Worm (Caenorhabditis elegans) whole organism, L4 larva: Measurements from ENCODE around the gene F41G3.20.
A peak's percentile ranks its signal among the peaks of the same experiment; 100 is the strongest.

ENCODE experiments used
- D1046.2 ChIP-seq: fragments of 200-800 bp; sonication (Bioruptor generic); IDR thresholded peaks from 2 replicates; pipeline ENCODE4 v1.3.6; 2022; ENCODE audit warnings: missing genetic modification characterization, missing compliant biosample characterization
- F49E8.2 ChIP-seq: sonication (generic microtip); optimal IDR thresholded peaks from 2 replicates; lab custom pipeline; 2016; ENCODE audit warnings: missing compliant biosample characterization, mild to moderate bottlenecking, missing genetic modification characterization, borderline replicate concordance
- R02D3.7 ChIP-seq: fragments of 150-350 bp; sonication (generic microtip); optimal IDR thresholded peaks from 3 replicates; lab custom pipeline; 2014; ENCODE audit warnings: missing biosample characterization, missing genetic modification characterization
- ZK337.2 ChIP-seq: fragments of 200-800 bp; sonication (Bioruptor generic); IDR thresholded peaks from 2 replicates; pipeline ENCODE4 v1.3.6; 2022; ENCODE audit warnings: missing genetic modification reagents, missing genetic modification characterization, missing compliant biosample characterization
- ama-1 ChIP-seq: fragments of 150-350 bp; optimal IDR thresholded peaks from 2 replicates; lab custom pipeline; 2014; ENCODE audit warnings: inconsistent platforms, mixed read lengths
- arid-1 ChIP-seq: fragments of 200-800 bp; sonication (Bioruptor generic); conservative IDR thresholded peaks from 2 replicates; pipeline ENCODE4 v1.3.6; 2022; ENCODE audit warnings: missing genetic modification reagents, missing genetic modification characterization, missing compliant biosample characterization
- attf-4 ChIP-seq: sonication (generic microtip); optimal IDR thresholded peaks from 3 replicates; lab custom pipeline; 2017; ENCODE audit warnings: missing biosample characterization, missing genetic modification characterization
- ceh-32 ChIP-seq: sonication (generic microtip); optimal IDR thresholded peaks from 2 replicates; lab custom pipeline; 2016; ENCODE audit warnings: mild to moderate bottlenecking, missing genetic modification characterization, missing compliant biosample characterization; ENCODE audit not compliant: poor library complexity
- ceh-62 ChIP-seq: sonication (generic microtip); optimal IDR thresholded peaks from 2 replicates; lab custom pipeline; 2017; ENCODE audit warnings: missing biosample characterization, missing genetic modification characterization
- ces-1 ChIP-seq: fragments of 150-350 bp; sonication (generic microtip); optimal IDR thresholded peaks from 4 replicates; lab custom pipeline; 2014; ENCODE audit warnings: missing biosample characterization, missing genetic modification reagents, missing genetic modification characterization
- ctbp-1 ChIP-seq: fragments of 200-800 bp; sonication (Bioruptor generic); IDR thresholded peaks from 2 replicates; pipeline ENCODE4 v1.3.6; 2022; ENCODE audit warnings: missing genetic modification reagents, missing genetic modification characterization, missing compliant biosample characterization
- daf-12 ChIP-seq: fragments of 150-350 bp; optimal IDR thresholded peaks from 2 replicates; lab custom pipeline; 2014; ENCODE audit warnings: missing biosample characterization, missing genetic modification reagents, missing genetic modification characterization
- daf-16 ChIP-seq, 3 experiments: sonication (generic microtip); optimal IDR thresholded peaks; 2 replicates each; lab custom pipeline; 2016 to 2017; ENCODE audit warnings: missing genetic modification characterization in 3 of 3, missing genetic modification reagents in 3 of 3, mild to moderate bottlenecking in 2 of 3, missing compliant biosample characterization in 2 of 3, missing biosample characterization in 1 of 3, moderate library complexity in 1 of 3
- daf-8 ChIP-seq: fragments of 200-800 bp; sonication (Bioruptor generic); IDR thresholded peaks from 2 replicates; pipeline ENCODE4 v1.3.6; 2022; ENCODE audit warnings: missing genetic modification characterization, missing compliant biosample characterization
- dmd-9 ChIP-seq: fragments of 200-800 bp; sonication (Bioruptor generic); IDR thresholded peaks from 2 replicates; pipeline ENCODE4 v1.3.6; 2022; ENCODE audit warnings: missing genetic modification reagents, missing genetic modification characterization, missing compliant biosample characterization
- egl-27 ChIP-seq: sonication (generic microtip); optimal IDR thresholded peaks from 3 replicates; lab custom pipeline; 2017; ENCODE audit warnings: missing biosample characterization, missing genetic modification reagents, missing genetic modification characterization
- egl-43 ChIP-seq: fragments of 200-800 bp; sonication (Bioruptor generic); IDR thresholded peaks from 2 replicates; pipeline ENCODE4 v1.3.6; 2022; ENCODE audit warnings: missing genetic modification reagents, missing genetic modification characterization, missing compliant biosample characterization
- fkh-10 ChIP-seq: fragments of 150-350 bp; optimal IDR thresholded peaks from 2 replicates; lab custom pipeline; 2014; ENCODE audit warnings: missing biosample characterization, missing genetic modification reagents, missing genetic modification characterization
- hlh-11 ChIP-seq: fragments of 200-800 bp; sonication (Bioruptor generic); optimal IDR thresholded peaks from 2 replicates; lab custom pipeline; 2018; ENCODE audit warnings: mild to moderate bottlenecking, missing genetic modification characterization, missing compliant biosample characterization
- hmg-1.1 ChIP-seq: fragments of 200-800 bp; sonication (Bioruptor generic); IDR thresholded peaks from 2 replicates; pipeline ENCODE4 v1.3.6; 2022; ENCODE audit warnings: missing genetic modification reagents, missing genetic modification characterization, missing compliant biosample characterization
- lin-15B ChIP-seq: fragments of 150-350 bp; sonication (generic microtip); optimal IDR thresholded peaks from 3 replicates; lab custom pipeline; 2014; ENCODE audit warnings: missing biosample characterization, missing genetic modification characterization
- lin-38 ChIP-seq: fragments of 200-800 bp; sonication (Bioruptor generic); IDR thresholded peaks from 2 replicates; pipeline ENCODE4 v1.3.6; 2022; ENCODE audit warnings: missing genetic modification reagents, missing genetic modification characterization, missing compliant biosample characterization
- lsy-2 ChIP-seq, 2 experiments: fragments of 150-350 bp in 1 of 2; sonication (generic microtip) in 1 of 2; optimal IDR thresholded peaks; 2 replicates each; lab custom pipeline; 2014 to 2017; ENCODE audit warnings: missing biosample characterization in 2 of 2, missing genetic modification characterization in 2 of 2
- mdl-1 ChIP-seq, 2 experiments: fragments of 150-350 bp in 1 of 2; sonication (generic microtip) in 1 of 2; optimal IDR thresholded peaks; 2 replicates each; lab custom pipeline; 2014 to 2017; ENCODE audit warnings: missing biosample characterization in 2 of 2, missing genetic modification characterization in 2 of 2
- mep-1 ChIP-seq: fragments of 150-350 bp; sonication (generic microtip); optimal IDR thresholded peaks from 3 replicates; lab custom pipeline; 2014; ENCODE audit warnings: missing biosample characterization, missing genetic modification characterization
- mes-2 ChIP-seq: sonication (generic microtip); optimal IDR thresholded peaks from 2 replicates; lab custom pipeline; 2016; ENCODE audit warnings: missing genotype, mild to moderate bottlenecking, missing genetic modification characterization, missing compliant biosample characterization; ENCODE audit not compliant: poor library complexity, severe bottlenecking
- nhr-102 ChIP-seq: sonication (generic microtip); optimal IDR thresholded peaks from 2 replicates; lab custom pipeline; 2016; ENCODE audit warnings: mild to moderate bottlenecking, missing genetic modification characterization, moderate library complexity, missing compliant biosample characterization
- nhr-25 ChIP-seq: sonication (generic microtip); optimal IDR thresholded peaks from 2 replicates; lab custom pipeline; 2017; ENCODE audit warnings: missing genetic modification characterization, mild to moderate bottlenecking, missing compliant biosample characterization, antibody characterized with exemption, moderate library complexity, borderline replicate concordance; ENCODE audit not compliant: insufficient read depth
- nhr-48 ChIP-seq: sonication (generic microtip); optimal IDR thresholded peaks from 2 replicates; lab custom pipeline; 2016; ENCODE audit warnings: mild to moderate bottlenecking, missing genetic modification characterization, missing compliant biosample characterization
- nhr-6 ChIP-seq: fragments of 150-350 bp; optimal IDR thresholded peaks from 2 replicates; lab custom pipeline; 2014; ENCODE audit warnings: missing biosample characterization, missing genetic modification characterization
- rbr-2 ChIP-seq: sonication (generic microtip); optimal IDR thresholded peaks from 2 replicates; lab custom pipeline; 2016; ENCODE audit warnings: missing genotype, missing genetic modification characterization, missing compliant biosample characterization
- set-16 ChIP-seq: fragments of 200-800 bp; sonication (Bioruptor generic); IDR thresholded peaks from 2 replicates; pipeline ENCODE4 v1.3.6; 2022; ENCODE audit warnings: missing genetic modification reagents, missing genetic modification characterization, missing compliant biosample characterization
- snpc-1.2 ChIP-seq: fragments of 200-800 bp; sonication (Bioruptor generic); IDR thresholded peaks from 2 replicates; pipeline ENCODE4 v1.3.6; 2022; ENCODE audit warnings: missing genetic modification reagents, missing genetic modification characterization, missing compliant biosample characterization
- snpc-4 ChIP-seq: fragments of 150-350 bp; optimal IDR thresholded peaks from 2 replicates; lab custom pipeline; 2014; ENCODE audit warnings: missing biosample characterization, missing genetic modification characterization
- spr-1 ChIP-seq: sonication (generic microtip); optimal IDR thresholded peaks from 2 replicates; lab custom pipeline; 2016; ENCODE audit warnings: mild to moderate bottlenecking, missing genetic modification characterization, missing compliant biosample characterization
- unc-130 ChIP-seq: sonication (generic microtip); optimal IDR thresholded peaks from 2 replicates; lab custom pipeline; 2016; ENCODE audit warnings: missing genetic modification reagents, missing genetic modification characterization, missing compliant biosample characterization
- unc-39 ChIP-seq: sonication (generic microtip); optimal IDR thresholded peaks from 2 replicates; lab custom pipeline; 2017; ENCODE audit warnings: missing biosample characterization, missing genetic modification characterization
- unc-62 ChIP-seq, 3 experiments: fragments of 150-350 bp in 1 of 3; sonication (generic microtip); optimal IDR thresholded peaks in 2 of 3; peaks in 1 of 3; 1 replicate in 1 of 3; 2 replicates in 2 of 3; lab custom pipeline; 2014 to 2017; ENCODE audit warnings: missing biosample characterization in 3 of 3, missing genetic modification characterization in 3 of 3, missing genetic modification reagents in 3 of 3, missing genotype in 1 of 3
- vab-7 ChIP-seq: fragments of 200-800 bp; sonication (Bioruptor generic); IDR thresholded peaks from 2 replicates; pipeline ENCODE4 v1.3.6; 2022; ENCODE audit warnings: missing genetic modification reagents, missing genetic modification characterization, missing compliant biosample characterization
- zag-1 ChIP-seq: fragments of 150-350 bp; optimal IDR thresholded peaks from 2 replicates; lab custom pipeline; 2014; ENCODE audit warnings: missing biosample characterization, missing genetic modification characterization
- zfp-3 ChIP-seq: fragments of 200-800 bp; sonication (Bioruptor generic); conservative IDR thresholded peaks from 2 replicates; pipeline ENCODE4 v1.3.6; 2022; ENCODE audit warnings: missing genetic modification reagents, missing genetic modification characterization, missing compliant biosample characterization
- zip-11 ChIP-seq: fragments of 200-800 bp; sonication (Bioruptor generic); IDR thresholded peaks from 2 replicates; pipeline ENCODE4 v1.3.6; 2022; ENCODE audit warnings: missing genetic modification characterization, missing compliant biosample characterization
- zip-2 ChIP-seq: fragments of 150-350 bp; optimal IDR thresholded peaks from 2 replicates; lab custom pipeline; 2014; ENCODE audit warnings: missing biosample characterization, missing genetic modification characterization
- ztf-11 ChIP-seq: fragments of 150-350 bp; optimal IDR thresholded peaks from 2 replicates; lab custom pipeline; 2014; ENCODE audit warnings: missing biosample characterization, missing genetic modification characterization

F41G3.20 gene

DNA sequence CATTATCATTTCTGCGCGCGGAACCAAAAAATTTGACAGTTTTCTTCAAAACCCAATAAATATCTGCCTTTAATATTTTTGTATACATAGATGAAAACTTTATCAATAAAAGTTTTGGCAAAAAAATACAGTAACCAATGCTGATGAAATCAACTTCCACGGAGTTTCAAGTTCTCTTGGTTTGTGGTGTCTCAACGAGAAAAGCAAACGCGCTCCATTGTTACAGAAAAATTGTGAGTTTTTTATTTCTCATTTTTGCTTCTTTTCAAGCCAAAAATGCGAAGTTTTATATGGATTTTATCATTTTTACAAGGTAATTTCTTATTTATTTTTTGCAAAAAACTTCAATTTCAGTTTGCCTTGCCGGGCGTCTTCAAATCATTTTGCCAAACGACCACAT, 16.2 kb downstream of the F41G3.20 start, which contains the start of gene T14B4.3 (continued):
- TF ChIP-seq zip-2 (tag; lab: Kevin White, UChicago) (no peak), ctbp-1 (GFP tag; lab: Robert Waterston, UW) (no peak), nhr-102 (no peak), mes-2 (tag; lab: Kevin White, UChicago) (peak; percentile 94), nhr-6 (tag; lab: Kevin White, UChicago) (peak; percentile 75), set-16 (GFP tag; lab: Robert Waterston, UW) (no peak), ztf-11 (tag; lab: Kevin White, UChicago) (no peak), zip-11 (GFP tag; lab: Robert Waterston, UW) (no peak), zfp-3 (GFP tag; lab: Robert Waterston, UW) (no peak), ceh-62 (tag; lab: Kevin White, UChicago) (no peak), daf-16 (GFP tag; optimal IDR thresholded peaks at IDR 0.05; lab: Kevin White, UChicago) (no peak), daf-16 (tag; optimal IDR thresholded peaks at IDR 0.05; lab: Kevin White, UChicago) (no peak)

DNA sequence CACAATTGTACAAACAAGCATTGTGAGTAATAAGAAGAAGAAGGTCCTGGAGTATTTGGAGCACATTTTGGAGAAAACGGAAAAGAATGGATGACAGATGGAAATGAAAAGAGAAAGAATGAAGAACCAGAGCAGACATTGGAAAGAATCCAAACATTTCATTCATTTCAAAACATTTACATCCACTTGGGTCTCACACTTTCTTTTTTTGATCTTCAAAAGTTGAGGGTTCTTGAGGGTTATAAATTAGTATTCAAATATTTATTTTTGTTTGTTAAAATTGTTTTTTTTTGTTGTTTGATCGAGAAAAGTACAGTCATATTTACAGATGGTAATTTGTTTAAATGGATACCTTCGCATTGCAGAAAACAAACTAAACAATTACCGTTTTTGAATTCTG, 17.1 kb downstream of the F41G3.20 start, which contains the start of gene T14B4.9:
T14B4.9 (minus strand) TSS at position 101 of the 400 bp plus-strand sequence.
- no peak for TF ChIP-seq lin-15B (tag; lab: Kevin White, UChicago)
- no peak for TF ChIP-seq attf-4
- TF ChIP-seq mes-2 (tag; lab: Kevin White, UChicago), result no peak
- TF ChIP-seq mdl-1 (tag; optimal IDR thresholded peaks at IDR 0.05; lab: Kevin White, UChicago), result no peak
- no peak for TF ChIP-seq rbr-2
- no peak for TF ChIP-seq snpc-1.2 (GFP tag; lab: Robert Waterston, UW)
- no peak for TF ChIP-seq hlh-11 (tag; lab: Kevin White, UChicago)
- no peak for TF ChIP-seq mep-1 (tag; lab: Kevin White, UChicago)
- TF ChIP-seq zip-11 (GFP tag; lab: Robert Waterston, UW), result no peak
- no peak for TF ChIP-seq unc-130 (GFP tag; lab: Kevin White, UChicago)
- TF ChIP-seq daf-8 (GFP tag; lab: Robert Waterston, UW), result no peak
- TF ChIP-seq arid-1 (GFP tag; lab: Robert Waterston, UW), result no peak
- TF ChIP-seq set-16 (GFP tag; lab: Robert Waterston, UW), result no peak
- TF ChIP-seq ceh-32 (tag; lab: Kevin White, UChicago), result no peak
- TF ChIP-seq dmd-9 (GFP tag; lab: Robert Waterston, UW), result no peak
- no peak for TF ChIP-seq D1046.2
- no peak for TF ChIP-seq R02D3.7 (tag; lab: Kevin White, UChicago)
- no peak for TF ChIP-seq lsy-2 (tag; optimal IDR thresholded peaks at IDR 0.05; lab: Kevin White, UChicago)
- TF ChIP-seq, all 104 proteins: peak for 0

DNA sequence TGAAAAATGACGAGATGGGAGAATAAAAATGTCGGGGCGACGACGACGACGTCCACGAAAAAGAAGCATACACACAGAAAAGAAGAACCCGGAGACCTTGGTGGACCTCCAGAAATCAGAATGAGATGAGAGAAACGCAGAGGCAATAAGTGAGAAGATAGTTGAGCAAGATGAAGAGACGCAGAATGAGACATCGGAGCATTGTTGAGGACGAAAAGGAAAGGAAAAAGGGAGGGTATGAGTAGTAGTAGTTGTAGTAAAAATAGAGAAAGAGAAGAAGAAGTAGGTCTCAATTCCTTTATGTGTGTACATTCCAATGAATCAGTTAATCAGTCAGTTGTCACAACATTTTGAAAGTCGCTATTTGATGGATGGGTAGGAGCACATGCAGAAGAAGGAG, 21.5 kb downstream of the F41G3.20 start, which contains the start of gene T14B4.8:
T14B4.8 (minus strand) TSS at position 60 of the 400 bp plus-strand sequence.
- TF ChIP-seq ZK337.2 (GFP tag; lab: Robert Waterston, UW) (no peak), F49E8.2 (no peak), zfp-3 (GFP tag; lab: Robert Waterston, UW) (no peak), lin-38 (GFP tag; lab: Robert Waterston, UW) (no peak), nhr-25 (tag; lab: Kevin White, UChicago) (no peak), ama-1 (lab: Kevin White, UChicago) (no peak), spr-1 (no peak), egl-43 (GFP tag; lab: Robert Waterston, UW) (no peak), lin-15B (tag; lab: Kevin White, UChicago) (no peak), nhr-48 (no peak), fkh-10 (GFP tag; lab: Kevin White, UChicago) (peak; percentile 22), daf-12 (no peak), ces-1 (GFP tag; lab: Kevin White, UChicago) (no peak), egl-27 (no peak), hmg-1.1 (peak; percentile 38; the same call in 1 of the 2 replicates), hlh-11 (tag; lab: Kevin White, UChicago) (no peak), lsy-2 (tag; optimal IDR thresholded peaks at IDR 0.05; lab: Kevin White, UChicago) (no peak), rbr-2 (no peak), unc-62 (GFP tag; optimal IDR thresholded peaks at IDR 0.05 in 1 of 2; lab: Kevin White, UChicago) (peak in 1 of 2 experiments; percentile 94), unc-62 (tag; optimal IDR thresholded peaks at IDR 0.05; lab: Kevin White, UChicago) (no peak), unc-39 (tag; lab: Kevin White, UChicago) (no peak), zag-1 (no peak), R02D3.7 (tag; lab: Kevin White, UChicago) (no peak), attf-4 (no peak), snpc-4 (tag; lab: Kevin White, UChicago) (no peak), arid-1 (GFP tag; lab: Robert Waterston, UW) (no peak), vab-7 (GFP tag; lab: Robert Waterston, UW) (no peak)
